Fruit fly (Drosophila melanogaster) whole organism, embryonic: ENCODE measurements around the gene CG12171.

ENCODE experiments used
- Ada2b ChIP-seq: fragments of 200-800 bp; sonication (Bioruptor generic); IDR thresholded peaks from 2 replicates; pipeline ENCODE4 v1.3.6; 2022; ENCODE audit warnings: missing biosample characterization, missing genetic modification characterization
- CG10431 ChIP-seq: fragments of 200-800 bp; sonication (Bioruptor generic); optimal IDR thresholded peaks from 3 replicates; lab custom pipeline; 2018; ENCODE audit warnings: missing biosample characterization, mild to moderate bottlenecking, missing genetic modification characterization
- CG10462 ChIP-seq: fragments of 200-800 bp; sonication (Bioruptor generic); optimal IDR thresholded peaks from 2 replicates; lab custom pipeline; 2016; ENCODE audit warnings: missing biosample characterization, missing genetic modification characterization
- CG13894 ChIP-seq: fragments of 200-800 bp; sonication (Bioruptor generic); optimal IDR thresholded peaks from 3 replicates; lab custom pipeline; 2018; ENCODE audit warnings: missing biosample characterization, mild to moderate bottlenecking, missing genetic modification characterization, moderate library complexity
- CG16815 ChIP-seq: fragments of 200-800 bp; sonication (Bioruptor generic); optimal IDR thresholded peaks from 3 replicates; lab custom pipeline; 2017; ENCODE audit warnings: missing biosample characterization, mild to moderate bottlenecking, missing genetic modification characterization
- CG17328 ChIP-seq: fragments of 200-800 bp; sonication (Bioruptor generic); IDR thresholded peaks from 2 replicates; pipeline ENCODE4 v1.3.6; 2022; ENCODE audit warnings: missing biosample characterization, missing genetic modification characterization
- CG18476 ChIP-seq: fragments of 200-800 bp; sonication (Bioruptor generic); optimal IDR thresholded peaks from 2 replicates; lab custom pipeline; 2016; ENCODE audit warnings: missing biosample characterization, mild to moderate bottlenecking, missing genetic modification characterization
- CG30020 ChIP-seq: fragments of 200-800 bp; optimal IDR thresholded peaks from 2 replicates; lab custom pipeline; 2019; ENCODE audit warnings: missing biosample characterization, mild to moderate bottlenecking, missing genetic modification characterization, moderate library complexity
- CG32767 ChIP-seq: fragments of 200-800 bp; sonication (Bioruptor generic); IDR thresholded peaks from 2 replicates; pipeline ENCODE4 v1.3.6; 2022; ENCODE audit warnings: missing biosample characterization, missing genetic modification characterization
- CG33557 ChIP-seq: fragments of 200-800 bp; sonication (Bioruptor generic); optimal IDR thresholded peaks from 2 replicates; lab custom pipeline; 2019; ENCODE audit warnings: missing biosample characterization, mild to moderate bottlenecking, missing genetic modification characterization, moderate library complexity
- CG4328 ChIP-seq: fragments of 200-800 bp; sonication (Bioruptor generic); optimal IDR thresholded peaks from 3 replicates; lab custom pipeline; 2017; ENCODE audit warnings: missing biosample characterization, missing genetic modification reagents, missing genetic modification characterization
- CG6683 ChIP-seq: fragments of 200-800 bp; sonication (Bioruptor generic); optimal IDR thresholded peaks from 2 replicates; lab custom pipeline; 2017; ENCODE audit warnings: missing biosample characterization, mild to moderate bottlenecking, missing genetic modification characterization, missing genetic modification reagents
- CG7928 ChIP-seq: fragments of 200-800 bp; sonication (Bioruptor generic); optimal IDR thresholded peaks from 2 replicates; lab custom pipeline; 2017; ENCODE audit warnings: missing biosample characterization, mild to moderate bottlenecking, missing genetic modification characterization
- CG8924 ChIP-seq: fragments of 200-800 bp; optimal IDR thresholded peaks from 3 replicates; lab custom pipeline; 2019; ENCODE audit warnings: missing biosample characterization, mild to moderate bottlenecking, missing genetic modification characterization, moderate library complexity
- CG9727 ChIP-seq: fragments of 200-800 bp; sonication (Bioruptor generic); optimal IDR thresholded peaks from 3 replicates; lab custom pipeline; 2017; ENCODE audit warnings: missing biosample characterization, mild to moderate bottlenecking, missing genetic modification characterization
- CHES-1-like ChIP-seq: fragments of 200-800 bp; sonication (Bioruptor generic); optimal IDR thresholded peaks from 2 replicates; lab custom pipeline; 2016; ENCODE audit warnings: missing biosample characterization, missing genetic modification characterization
- Dip3 ChIP-seq: fragments of 200-800 bp; sonication (Bioruptor generic); optimal IDR thresholded peaks from 3 replicates; lab custom pipeline; 2016; ENCODE audit warnings: missing biosample characterization, missing genetic modification characterization
- Dll ChIP-seq: fragments of 200-800 bp; sonication (Bioruptor generic); IDR thresholded peaks from 4 replicates; pipeline ENCODE4 v1.3.6; 2022; ENCODE audit warnings: missing biosample characterization, missing genetic modification characterization; ENCODE audit not compliant: partially characterized antibody
- E2f1 ChIP-seq: fragments of 200-800 bp; sonication (Bioruptor generic); IDR thresholded peaks from 2 replicates; pipeline ENCODE4 v1.3.6; 2022; ENCODE audit warnings: missing biosample characterization, missing genetic modification characterization
- Fer3 ChIP-seq: fragments of 200-800 bp; sonication (Bioruptor generic); optimal IDR thresholded peaks from 2 replicates; lab custom pipeline; 2018; ENCODE audit warnings: missing biosample characterization, mild to moderate bottlenecking, missing genetic modification characterization, moderate library complexity
- HmgZ ChIP-seq: fragments of 200-800 bp; sonication (Bioruptor generic); optimal IDR thresholded peaks from 2 replicates; lab custom pipeline; 2018; ENCODE audit warnings: missing biosample characterization, mild to moderate bottlenecking, missing genetic modification characterization
- Jarid2 ChIP-seq: fragments of 200-800 bp; sonication (Bioruptor generic); optimal IDR thresholded peaks from 3 replicates; lab custom pipeline; 2017; ENCODE audit warnings: mild to moderate bottlenecking, missing biosample characterization, missing genetic modification reagents, missing genetic modification characterization
- Lpt ChIP-seq: fragments of >200 bp; optimal IDR thresholded peaks from 2 replicates; lab custom pipeline; 2018; ENCODE audit warnings: missing biosample characterization, missing genetic modification characterization
- MESR4 ChIP-seq: fragments of 200-800 bp; sonication (Bioruptor generic); optimal IDR thresholded peaks from 2 replicates; lab custom pipeline; 2018; ENCODE audit warnings: missing biosample characterization, mild to moderate bottlenecking, missing genetic modification characterization, moderate library complexity
- Nf-YC ChIP-seq: fragments of 200-800 bp; optimal IDR thresholded peaks from 3 replicates; lab custom pipeline; 2019; ENCODE audit warnings: missing biosample characterization, mild to moderate bottlenecking, missing genetic modification characterization, moderate library complexity
- Optix ChIP-seq: fragments of 200-800 bp; sonication (Bioruptor generic); IDR thresholded peaks from 3 replicates; pipeline ENCODE4 v1.3.6; 2022; ENCODE audit warnings: missing biosample characterization, missing genetic modification characterization
- ash1 ChIP-seq: fragments of 200-800 bp; sonication (Bioruptor generic); optimal IDR thresholded peaks from 2 replicates; lab custom pipeline; 2018; ENCODE audit warnings: missing biosample characterization, mild to moderate bottlenecking, missing genetic modification characterization
- cad ChIP-seq: fragments of >200 bp; optimal IDR thresholded peaks from 2 replicates; lab custom pipeline; 2017; ENCODE audit warnings: missing biosample characterization, missing genetic modification characterization
- cg ChIP-seq: fragments of 200-800 bp; sonication (Bioruptor generic); optimal IDR thresholded peaks from 3 replicates; lab custom pipeline; 2019; ENCODE audit warnings: missing biosample characterization, mild to moderate bottlenecking, missing genetic modification characterization, moderate library complexity
- cwo ChIP-seq: fragments of 200-800 bp; sonication (Bioruptor generic); optimal IDR thresholded peaks from 3 replicates; lab custom pipeline; 2017; ENCODE audit warnings: missing biosample characterization, missing genetic modification characterization, mild to moderate bottlenecking, moderate library complexity, missing genetic modification reagents
- ewg ChIP-seq: fragments of 200-800 bp; sonication (Bioruptor generic); optimal IDR thresholded peaks from 3 replicates; lab custom pipeline; 2017; ENCODE audit warnings: mild to moderate bottlenecking, missing biosample characterization, missing genetic modification reagents, missing genetic modification characterization
- hbn ChIP-seq: fragments of 200-800 bp; sonication (Bioruptor generic); IDR thresholded peaks from 2 replicates; pipeline ENCODE4 v1.3.6; 2022; ENCODE audit warnings: missing biosample characterization, missing genetic modification characterization; ENCODE audit not compliant: partially characterized antibody
- knrl ChIP-seq: fragments of 200-800 bp; sonication (Bioruptor generic); IDR thresholded peaks from 3 replicates; pipeline ENCODE4 v1.3.6; 2022; ENCODE audit warnings: missing biosample characterization, missing genetic modification characterization; ENCODE audit not compliant: partially characterized antibody
- nerfin-1 ChIP-seq: fragments of 200-800 bp; sonication (Bioruptor generic); optimal IDR thresholded peaks from 3 replicates; lab custom pipeline; 2019; ENCODE audit warnings: missing biosample characterization, mild to moderate bottlenecking, missing genetic modification characterization, moderate library complexity
- nom ChIP-seq: fragments of 200-800 bp; sonication (Bioruptor generic); optimal IDR thresholded peaks from 2 replicates; lab custom pipeline; 2017; ENCODE audit warnings: missing biosample characterization, missing genetic modification characterization, mild to moderate bottlenecking, moderate library complexity, missing genetic modification reagents
- pan ChIP-seq, 4 experiments: fragments of >200 bp in 3 of 4; fragments of 200-800 bp in 1 of 4; sonication (Bioruptor generic) in 1 of 4; optimal IDR thresholded peaks in 3 of 4; IDR thresholded peaks in 1 of 4; 2 replicates each; pipeline versions ENCODE4 v1.3.6 to Lab custom; 2017 to 2022; ENCODE audit warnings: missing biosample characterization in 2 of 4, missing genetic modification characterization in 2 of 4, mixed read lengths in 1 of 4
- pros ChIP-seq: fragments of 200-800 bp; sonication (Bioruptor generic); optimal IDR thresholded peaks from 3 replicates; lab custom pipeline; 2019; ENCODE audit warnings: missing biosample characterization, mild to moderate bottlenecking, missing genetic modification characterization, moderate library complexity
- ranshi ChIP-seq: fragments of 200-800 bp; sonication (Bioruptor generic); IDR thresholded peaks from 2 replicates; pipeline ENCODE4 v1.3.6; 2022; ENCODE audit warnings: missing biosample characterization, missing genetic modification characterization
- repo ChIP-seq: fragments of 200-800 bp; sonication (Bioruptor generic); optimal IDR thresholded peaks from 2 replicates; lab custom pipeline; 2016; ENCODE audit warnings: missing biosample characterization, missing genetic modification characterization
- sc ChIP-seq, 3 experiments: fragments of >200 bp in 2 of 3; fragments of 200-800 bp in 1 of 3; sonication (Bioruptor generic) in 1 of 3; optimal IDR thresholded peaks; 2 replicates in 2 of 3; 3 replicates in 1 of 3; lab custom pipeline; 2017; ENCODE audit warnings: mild to moderate bottlenecking in 1 of 3, missing biosample characterization in 1 of 3, missing genetic modification characterization in 1 of 3, missing genetic modification reagents in 1 of 3
- schlank ChIP-seq: fragments of 200-800 bp; sonication (Bioruptor generic); optimal IDR thresholded peaks from 2 replicates; lab custom pipeline; 2018; ENCODE audit warnings: missing biosample characterization, mild to moderate bottlenecking, missing genetic modification characterization
- shn ChIP-seq: fragments of 200-800 bp; sonication (Bioruptor generic); optimal IDR thresholded peaks from 3 replicates; lab custom pipeline; 2016; ENCODE audit warnings: missing biosample characterization, missing genetic modification characterization
- sqz ChIP-seq: fragments of 200-800 bp; sonication (Bioruptor generic); optimal IDR thresholded peaks from 3 replicates; lab custom pipeline; 2018; ENCODE audit warnings: missing biosample characterization, mild to moderate bottlenecking, missing genetic modification characterization
- tgo ChIP-seq: fragments of 200-800 bp; sonication (Bioruptor generic); IDR thresholded peaks from 3 replicates; pipeline ENCODE4 v1.3.6; 2022; ENCODE audit warnings: missing biosample characterization, missing genetic modification characterization
- tin ChIP-seq: fragments of 200-800 bp; sonication (Bioruptor generic); optimal IDR thresholded peaks from 3 replicates; lab custom pipeline; 2016; ENCODE audit warnings: missing biosample characterization, missing genetic modification characterization
- ttk ChIP-seq: fragments of 200-800 bp; sonication (Bioruptor generic); IDR thresholded peaks from 2 replicates; pipeline ENCODE4 v2.1.2; 2022; ENCODE audit warnings: missing biosample characterization, missing genetic modification characterization
- unpg ChIP-seq: fragments of 200-800 bp; sonication (Bioruptor generic); optimal IDR thresholded peaks from 3 replicates; lab custom pipeline; 2018; ENCODE audit warnings: missing biosample characterization, mild to moderate bottlenecking, missing genetic modification characterization, moderate library complexity

The CG12171 gene

DNA sequence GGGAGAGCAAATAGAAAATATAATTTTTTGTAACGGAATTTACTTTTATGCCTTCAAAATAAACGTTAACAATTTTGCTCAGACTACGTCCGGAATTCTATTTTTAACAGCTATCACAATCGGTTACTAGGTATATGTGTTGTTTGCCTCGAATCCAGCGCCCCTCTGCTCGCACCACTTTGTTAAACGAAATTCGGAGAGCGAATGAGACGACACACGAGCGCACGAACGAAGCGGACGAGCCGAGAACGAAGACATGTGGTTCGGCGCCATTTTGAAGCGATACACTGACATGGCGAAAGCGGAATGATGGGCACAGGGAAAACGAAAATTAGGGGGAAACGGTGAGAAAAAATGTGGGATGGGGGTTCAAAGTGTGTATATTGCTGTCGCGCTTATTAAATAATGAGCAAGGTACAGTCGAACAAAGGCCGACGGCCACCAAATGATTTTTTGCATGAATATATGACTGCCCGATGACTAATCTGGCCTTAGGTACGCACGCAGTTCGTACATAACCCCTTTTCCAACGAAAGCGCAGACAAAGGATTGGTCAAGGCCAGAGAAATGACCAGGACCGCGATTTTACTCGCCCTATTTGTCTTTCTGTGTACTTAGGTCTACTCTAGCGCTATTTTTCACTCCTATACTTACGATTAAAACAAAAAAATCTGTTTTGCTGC is 32.9 kb upstream of the CG12171 start (continued):
- no peak for TF ChIP-seq hbn (GFP tag; lab: Robert Waterston, UW)
- no peak for TF ChIP-seq Ada2b (GFP tag; lab: Robert Waterston, UW)
- peak; percentile 32 for TF ChIP-seq HmgZ
- peak; percentile 53 for TF ChIP-seq Nf-YC
- TF ChIP-seq pros (GFP tag; lab: Kevin White, UChicago), result peak; percentile 87
- TF ChIP-seq ranshi (GFP tag; lab: Robert Waterston, UW), result no peak
- TF ChIP-seq CG9727 (GFP tag; lab: Kevin White, UChicago), result no peak
- TF ChIP-seq cg, result peak; percentile 47
- peak; percentile 2 for TF ChIP-seq CG4328
- TF ChIP-seq CG8924 (tag; lab: Kevin White, UChicago), result peak; percentile 55
- TF ChIP-seq repo (GFP tag; lab: Kevin White, UChicago), result no peak
- TF ChIP-seq Jarid2 (GFP tag; lab: Kevin White, UChicago), result no peak
- TF ChIP-seq CG33557 (GFP tag; lab: Kevin White, UChicago), result peak; percentile 18
- peak; percentile 78 for TF ChIP-seq nerfin-1 (tag; lab: Kevin White, UChicago)
- peak; percentile 89 for TF ChIP-seq CG10431 (GFP tag; lab: Kevin White, UChicago)
- TF ChIP-seq CG10462, result no peak
- peak; percentile 1 for TF ChIP-seq CHES-1-like (GFP tag; lab: Kevin White, UChicago)
- TF ChIP-seq CG6683 (GFP tag; lab: Kevin White, UChicago), result peak; percentile 14
- TF ChIP-seq cwo (GFP tag; lab: Kevin White, UChicago), result peak; percentile 48
- peak; percentile 25 for TF ChIP-seq sqz (GFP tag; lab: Kevin White, UChicago)

DNA sequence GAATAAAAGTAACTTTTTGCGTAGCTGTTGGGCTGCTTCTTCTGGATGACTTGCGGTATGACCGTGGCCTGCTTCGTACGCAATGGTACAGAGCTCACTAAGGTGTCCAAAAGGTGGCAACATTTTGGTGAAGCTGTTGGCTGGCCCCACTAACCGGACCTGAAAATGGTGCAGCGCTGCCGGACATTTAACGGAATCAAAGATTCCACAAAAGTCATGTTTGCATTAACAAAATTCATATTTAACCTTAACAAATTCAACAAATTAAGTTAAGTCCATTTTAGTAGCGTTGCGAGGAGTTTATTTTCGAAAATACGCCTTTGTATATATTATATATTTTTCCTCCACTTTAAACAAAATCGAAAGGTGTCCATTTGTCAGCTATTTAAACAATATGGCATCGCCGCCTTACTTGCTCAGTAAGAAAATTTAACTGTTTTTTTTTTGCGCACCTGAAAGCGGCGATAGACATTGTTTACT is 32.3 kb upstream of the CG12171 start, which contains the start of the genes kra and SecS:
Gene kra (minus strand): TSS at position 93 of the 480 bp plus-strand sequence.
Gene SecS (plus strand): TSS at position 390 of the 480 bp plus-strand sequence.
- TF ChIP-seq CG16815 (peak; percentile 23), sc (optimal IDR thresholded peaks at IDR 0.05; lab: Kevin White, UChicago) (no peak), sc (GFP tag; optimal IDR thresholded peaks at IDR 0.05; lab: Kevin White, UChicago) (no peak), MESR4 (peak; percentile 45), cad (GFP tag; lab: Kevin White, UChicago) (no peak), E2f1 (GFP tag; lab: Robert Waterston, UW) (no peak), knrl (no peak), ttk (GFP tag; lab: Robert Waterston, UW) (no peak), nom (GFP tag; lab: Kevin White, UChicago) (peak; percentile 1), CG17328 (no peak), Fer3 (tag; lab: Kevin White, UChicago) (peak; percentile 57), CG30020 (tag; lab: Kevin White, UChicago) (peak; percentile 60), CG32767 (GFP tag; lab: Robert Waterston, UW) (no peak), CG13894 (tag; lab: Kevin White, UChicago) (peak; percentile 14), schlank (tag; lab: Kevin White, UChicago) (peak; percentile 30), CG18476 (GFP tag; lab: Kevin White, UChicago) (peak; percentile 52), Optix (GFP tag; lab: Robert Waterston, UW) (no peak), shn (peak; percentile 49), ash1 (GFP tag; lab: Kevin White, UChicago) (peak; percentile 20), ewg (GFP tag; lab: Kevin White, UChicago) (peak; percentile 67), Lpt (no peak), pan (optimal IDR thresholded peaks at IDR 0.05; lab: Kevin White, UChicago) (no peak), pan (GFP tag; optimal IDR thresholded peaks at IDR 0.05 in 1 of 2, IDR thresholded peaks at IDR 0.05 in 1 of 2) (no peak), Dll (GFP tag; lab: Robert Waterston, UW) (no peak), tgo (GFP tag; lab: Robert Waterston, UW) (no peak), CG7928 (GFP tag; lab: Kevin White, UChicago) (peak; percentile 35), unpg (GFP tag; lab: Kevin White, UChicago) (peak; percentile 62), tin (GFP tag; lab: Kevin White, UChicago) (peak; percentile 65), Dip3 (peak; percentile 48)
